Worm (Caenorhabditis elegans) whole organism, L1 larva: Measurements from ENCODE around the gene H06I04.6.
A peak's percentile ranks its signal among the peaks of the same experiment; 100 is the strongest.

ENCODE experiments used
- lsy-2 ChIP-seq, 2 experiments: fragments of 150-350 bp; optimal IDR thresholded peaks; 2 replicates each; lab custom pipeline; 2014; ENCODE audit warnings: missing biosample characterization in 2 of 2, missing genetic modification characterization in 2 of 2
- nhr-237 ChIP-seq: fragments of 150-350 bp; optimal IDR thresholded peaks from 2 replicates; lab custom pipeline; 2014; ENCODE audit warnings: missing biosample characterization, missing genetic modification characterization
- unc-62 ChIP-seq: fragments of 150-350 bp; optimal IDR thresholded peaks from 2 replicates; lab custom pipeline; 2014; ENCODE audit warnings: missing biosample characterization, missing genetic modification reagents, missing genetic modification characterization

- TF ChIP-seq nhr-237 (tag; lab: Kevin White, UChicago) (no peak), lsy-2 (tag; optimal IDR thresholded peaks at IDR 0.05; lab: Kevin White, UChicago) (peak; percentile 27 to 79), unc-62 (GFP tag; lab: Kevin White, UChicago) (no peak)
Measured at ce11 chrIII:3070026-3070573, 6.0 kb upstream of the H06I04.6 start, which contains the start of gene H06I04.3.
